Fruit fly (Drosophila melanogaster): Measurements from ENCODE around the gene Hcf.

Hcf gene

dm6 chr4:359759-360290 lies at the start of gene Hcf:
Gene Hcf (plus strand): TSS chr4:359938.
- no peak for TF ChIP-seq noc (tag; optimal IDR thresholded peaks at IDR 0.05)

dm6 chr4:310670-311069 lies 49.1 kb upstream of the Hcf start:
- TF ChIP-seq noc (tag; optimal IDR thresholded peaks at IDR 0.05): no peak

DNA sequence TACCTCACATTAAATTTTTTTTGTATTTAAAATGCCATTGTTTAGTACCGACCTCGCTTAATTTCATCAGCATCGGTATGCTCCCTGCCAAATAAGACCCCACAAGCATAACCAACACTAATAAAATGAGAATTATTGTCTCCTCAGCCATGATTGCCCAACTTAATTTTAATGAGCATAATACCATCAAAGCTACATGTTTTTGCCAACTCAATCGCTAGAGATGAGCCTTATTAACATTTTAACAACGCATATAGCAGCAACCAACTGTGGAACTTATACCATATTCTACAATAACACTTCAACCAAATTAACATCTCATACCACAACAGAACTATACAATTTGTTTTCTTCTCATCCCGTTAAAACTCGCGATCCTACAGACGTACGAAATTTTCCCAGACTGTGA lies 46.0 kb upstream of the Hcf start, which contains the start of gene Zip102B:
TSS of gene Zip102B (minus strand) at position 392 of the 409 bp plus-strand sequence.
- no peak for TF ChIP-seq noc (tag; optimal IDR thresholded peaks at IDR 0.05)

DNA sequence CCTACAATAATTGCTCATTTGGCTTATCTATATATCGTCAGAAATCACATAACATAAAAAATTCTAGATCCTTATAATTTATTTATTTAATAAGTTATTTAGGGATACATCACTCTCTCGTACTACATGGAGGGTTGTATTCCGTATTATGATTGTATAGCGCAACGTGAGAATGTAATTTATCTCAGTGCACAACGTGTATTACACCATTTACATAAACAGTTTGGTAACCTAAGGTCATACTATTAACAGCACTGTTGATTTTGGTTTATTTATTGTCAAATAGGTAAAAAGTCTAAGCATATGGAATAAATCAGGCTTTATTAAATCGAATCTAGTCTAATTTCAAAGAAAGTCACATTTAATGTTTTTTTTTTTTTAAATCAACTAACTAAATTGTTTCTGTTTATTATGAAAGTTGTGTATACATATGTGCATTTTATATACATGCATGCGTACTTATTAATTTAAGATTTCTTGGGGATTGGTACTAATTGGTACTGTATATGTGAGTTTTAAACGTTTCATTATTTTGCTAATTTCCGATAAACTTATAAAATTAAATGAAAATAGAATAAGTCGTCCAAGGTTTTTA lies 45.0 kb upstream of the Hcf start, which contains the start of gene Rnf11:
TSS of gene Rnf11 (plus strand) at position 252 of the 595 bp plus-strand sequence.
- TF ChIP-seq noc (tag; optimal IDR thresholded peaks at IDR 0.05): no peak

- no peak for TF ChIP-seq noc (tag; optimal IDR thresholded peaks at IDR 0.05)
Observed at dm6 chr4:315322-315721, 44.4 kb upstream of the Hcf start.

- TF ChIP-seq noc (tag; optimal IDR thresholded peaks at IDR 0.05): no peak
Observed at dm6 chr4:318795-319194, 40.9 kb upstream of the Hcf start.

dm6 chr4:329119-329518 lies 30.6 kb upstream of the Hcf start:
- no peak for TF ChIP-seq noc (tag; optimal IDR thresholded peaks at IDR 0.05)

dm6 chr4:332268-332667 lies 27.5 kb upstream of the Hcf start:
- TF ChIP-seq noc (tag; optimal IDR thresholded peaks at IDR 0.05): no peak

- TF ChIP-seq noc (tag; optimal IDR thresholded peaks at IDR 0.05): no peak
Observed at dm6 chr4:336021-336420, 23.7 kb upstream of the Hcf start.

DNA sequence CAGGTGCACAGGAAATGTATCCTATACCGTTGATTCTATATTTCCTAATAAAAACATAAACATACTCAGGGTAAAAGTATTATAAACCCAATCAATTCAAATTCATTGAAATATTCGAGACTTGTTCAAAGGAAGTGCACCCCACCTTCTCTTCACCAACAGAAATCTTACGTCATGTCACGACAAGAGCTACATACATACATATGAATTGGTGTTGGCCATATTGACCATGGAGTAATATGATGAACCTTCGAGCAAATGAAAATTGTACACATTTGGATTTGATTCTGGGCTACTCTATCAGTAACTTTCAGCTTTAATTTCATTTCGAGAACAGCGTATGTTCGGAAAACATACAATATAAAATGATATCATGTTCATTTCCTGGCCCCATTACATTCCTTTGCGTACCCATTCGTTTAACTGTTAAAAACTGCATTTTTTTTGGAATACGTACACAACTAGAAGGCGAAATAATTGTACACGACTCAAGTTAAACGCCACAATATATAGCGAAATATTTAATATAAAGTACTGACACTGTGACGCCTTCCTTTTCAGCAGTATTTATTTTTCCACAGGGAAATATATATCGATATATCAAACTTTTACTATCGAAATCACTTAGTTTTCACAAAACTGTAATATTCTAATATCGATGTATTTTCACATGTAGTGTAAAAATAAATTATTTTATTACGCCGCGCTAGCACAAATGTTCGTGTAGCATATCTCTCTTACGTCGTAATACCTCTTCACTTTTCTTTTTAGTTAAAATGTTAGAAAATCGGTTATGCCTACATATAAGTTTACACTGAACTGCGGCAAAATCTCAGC lies 1.4 kb upstream of the Hcf start, which contains the start of gene PMCA:
TSS of gene PMCA (minus strand) at position 825 of the 837 bp plus-strand sequence.
- TF ChIP-seq noc (tag; optimal IDR thresholded peaks at IDR 0.05): no peak

DNA sequence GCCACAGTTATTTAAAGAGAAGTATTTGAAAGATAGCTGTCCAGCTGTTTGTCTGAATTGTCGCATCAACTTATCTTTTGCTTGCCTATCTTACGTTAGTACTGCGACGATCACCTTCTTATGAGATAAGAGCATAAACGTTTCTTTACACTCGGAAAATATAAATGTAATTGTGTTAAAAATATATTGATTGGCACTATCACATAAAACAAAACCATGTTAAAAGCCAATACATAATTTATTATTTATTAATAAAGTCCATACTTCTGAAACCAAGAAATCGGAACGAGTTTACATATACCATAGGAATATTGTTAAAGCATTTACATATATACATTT lies 839 bp upstream of the Hcf start:
- no peak for TF ChIP-seq noc (tag; optimal IDR thresholded peaks at IDR 0.05)

- TF ChIP-seq noc (tag; optimal IDR thresholded peaks at IDR 0.05): no peak
Observed at dm6 chr4:379142-379541, 19.4 kb downstream of the Hcf start.

- no peak for TF ChIP-seq noc (tag; optimal IDR thresholded peaks at IDR 0.05)
Observed at dm6 chr4:380462-380861, 20.7 kb downstream of the Hcf start.

DNA sequence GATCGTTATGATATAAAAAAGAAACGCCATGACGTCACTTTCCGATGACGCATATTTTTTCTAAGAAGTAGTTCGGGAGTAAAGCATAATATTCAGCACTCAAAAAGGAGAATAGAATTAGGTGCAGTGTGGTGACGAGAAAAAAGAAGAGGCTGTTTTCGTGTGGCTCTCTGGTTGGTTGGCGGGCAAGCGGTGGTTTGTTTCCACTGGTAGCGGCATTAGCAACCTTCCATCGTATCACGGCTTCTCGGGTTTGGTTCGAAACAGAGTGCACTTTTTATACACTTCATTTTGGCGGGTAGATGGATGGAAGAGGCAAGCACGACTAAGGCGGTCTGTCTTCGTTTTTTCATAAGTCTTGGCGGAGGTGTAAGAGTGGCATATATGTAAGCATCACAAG lies 24.8 kb downstream of the Hcf start:
- no peak for TF ChIP-seq noc (tag; optimal IDR thresholded peaks at IDR 0.05)

- TF ChIP-seq noc (tag; optimal IDR thresholded peaks at IDR 0.05): no peak
Observed at dm6 chr4:385227-385795, 25.6 kb downstream of the Hcf start.

dm6 chr4:386752-387151 lies 27.0 kb downstream of the Hcf start:
- no peak for TF ChIP-seq noc (tag; optimal IDR thresholded peaks at IDR 0.05)
